Fruit fly (Drosophila melanogaster) Kc167 (cell line): ENCODE data around the gene Aos1.

Source experiments
- Myc ChIP-seq: fragments of >200 bp; optimal IDR thresholded peaks from 2 replicates; lab custom pipeline; 2017; ENCODE audit warnings: missing external identifiers
- Sin3A ChIP-seq: fragments of >200 bp; optimal IDR thresholded peaks from 2 replicates; lab custom pipeline; 2018; ENCODE audit warnings: missing external identifiers
- psq ChIP-seq: fragments of >200 bp; optimal IDR thresholded peaks from 2 replicates; lab custom pipeline; 2017; ENCODE audit warnings: missing external identifiers
- ttk ChIP-seq: sonication (Bioruptor generic); optimal IDR thresholded peaks from 2 replicates; lab custom pipeline; 2017; ENCODE audit warnings: missing external identifiers

DNA sequence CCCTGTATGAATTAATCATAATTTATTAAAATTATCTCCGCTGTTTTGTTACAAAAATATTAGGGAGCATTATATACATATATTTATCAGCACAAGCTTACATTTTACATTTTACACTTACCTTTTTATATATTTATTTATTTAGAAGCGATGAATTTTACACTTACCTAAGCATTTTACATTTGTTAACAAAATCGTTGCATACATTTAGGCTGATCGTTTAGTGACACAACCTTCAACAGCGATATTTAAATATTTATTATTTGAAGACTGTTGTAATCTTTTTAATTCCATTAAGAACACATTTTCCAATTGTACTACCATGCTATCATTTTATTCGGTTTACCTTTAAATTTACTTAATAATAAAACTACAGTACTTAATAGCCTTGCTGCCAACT is 49.8 kb downstream of the Aos1 start:
- TF ChIP-seq psq (lab: Kevin White, UChicago) (no peak), Sin3A (no peak), Myc (lab: Kevin White, UChicago) (no peak), ttk (lab: Kevin White, UChicago) (no peak)
